Fruit fly (Drosophila melanogaster) whole organism, embryonic: ENCODE results near the gene amn.

Source experiments
- CG10147 ChIP-seq: fragments of 200-800 bp; sonication (Bioruptor generic); optimal IDR thresholded peaks from 2 replicates; lab custom pipeline; 2019; ENCODE audit warnings: missing biosample characterization, mild to moderate bottlenecking, missing genetic modification characterization, moderate library complexity
- CG10267 ChIP-seq: fragments of 200-800 bp; sonication (Bioruptor generic); optimal IDR thresholded peaks from 2 replicates; lab custom pipeline; 2018; ENCODE audit warnings: missing biosample characterization, mild to moderate bottlenecking, missing genetic modification characterization, moderate library complexity
- CG1233 ChIP-seq: fragments of 200-800 bp; sonication (Bioruptor generic); optimal IDR thresholded peaks from 4 replicates; lab custom pipeline; 2018; ENCODE audit warnings: missing biosample characterization, mild to moderate bottlenecking, missing genetic modification characterization
- CG12942 ChIP-seq: fragments of 200-800 bp; sonication (Bioruptor generic); optimal IDR thresholded peaks from 3 replicates; lab custom pipeline; 2016; ENCODE audit warnings: missing biosample characterization, missing genetic modification characterization
- CG13123 ChIP-seq: fragments of 200-800 bp; sonication (Bioruptor generic); optimal IDR thresholded peaks from 2 replicates; lab custom pipeline; 2016; ENCODE audit warnings: missing biosample characterization, missing genetic modification characterization
- CG14441 ChIP-seq: fragments of 200-800 bp; sonication (Bioruptor generic); IDR thresholded peaks from 2 replicates; pipeline ENCODE4 v1.3.6; 2022; ENCODE audit warnings: missing biosample characterization, missing genetic modification characterization
- CG14710 ChIP-seq: fragments of 200-800 bp; sonication (Bioruptor generic); optimal IDR thresholded peaks from 3 replicates; lab custom pipeline; 2019; ENCODE audit warnings: missing biosample characterization, mild to moderate bottlenecking, missing genetic modification characterization, moderate library complexity
- CG17359 ChIP-seq: fragments of 200-800 bp; sonication (Bioruptor generic); optimal IDR thresholded peaks from 3 replicates; lab custom pipeline; 2018; ENCODE audit warnings: missing biosample characterization, mild to moderate bottlenecking, missing genetic modification characterization, moderate library complexity
- CG17385 ChIP-seq: fragments of 200-800 bp; sonication (Bioruptor generic); optimal IDR thresholded peaks from 3 replicates; lab custom pipeline; 2018; ENCODE audit warnings: missing biosample characterization, mild to moderate bottlenecking, missing genetic modification characterization
- CG2129 ChIP-seq: fragments of 200-800 bp; sonication (Bioruptor generic); IDR thresholded peaks from 2 replicates; pipeline ENCODE4 v1.3.6; 2022; ENCODE audit warnings: missing biosample characterization, missing genetic modification characterization; ENCODE audit not compliant: partially characterized antibody
- CG2202 ChIP-seq: fragments of 200-800 bp; sonication (Bioruptor generic); optimal IDR thresholded peaks from 2 replicates; lab custom pipeline; 2018; ENCODE audit warnings: missing biosample characterization, mild to moderate bottlenecking, missing genetic modification characterization
- CG31388 ChIP-seq: fragments of 200-800 bp; sonication (Bioruptor generic); optimal IDR thresholded peaks from 2 replicates; lab custom pipeline; 2016; ENCODE audit warnings: missing biosample characterization, missing genetic modification characterization
- CG32772 ChIP-seq: fragments of 200-800 bp; sonication (Bioruptor generic); IDR thresholded peaks from 2 replicates; pipeline ENCODE4 v1.3.6; 2022; ENCODE audit warnings: missing biosample characterization, missing genetic modification characterization
- CG3995 ChIP-seq: fragments of 200-800 bp; sonication (Bioruptor generic); optimal IDR thresholded peaks from 3 replicates; lab custom pipeline; 2016; ENCODE audit warnings: missing biosample characterization, missing genetic modification characterization
- CG43689 ChIP-seq: fragments of 200-800 bp; sonication (Bioruptor generic); IDR thresholded peaks from 2 replicates; pipeline ENCODE4 v1.3.6; 2022; ENCODE audit warnings: missing biosample characterization, missing genetic modification characterization
- CG4617 ChIP-seq: fragments of 200-800 bp; sonication (Bioruptor generic); optimal IDR thresholded peaks from 3 replicates; lab custom pipeline; 2016; ENCODE audit warnings: missing biosample characterization, missing genetic modification characterization, borderline replicate concordance
- CG6689 ChIP-seq: fragments of 200-800 bp; sonication (Bioruptor generic); IDR thresholded peaks from 2 replicates; pipeline ENCODE4 v1.3.6; 2022; ENCODE audit warnings: missing biosample characterization, missing genetic modification characterization
- CG6765 ChIP-seq: fragments of 200-800 bp; sonication (Bioruptor generic); optimal IDR thresholded peaks from 3 replicates; lab custom pipeline; 2017; ENCODE audit warnings: missing biosample characterization, mild to moderate bottlenecking, missing genetic modification characterization
- CG7839 ChIP-seq: fragments of 200-800 bp; sonication (Bioruptor generic); optimal IDR thresholded peaks from 3 replicates; lab custom pipeline; 2018; ENCODE audit warnings: missing biosample characterization, mild to moderate bottlenecking, missing genetic modification characterization, moderate library complexity
- CG8765 ChIP-seq: fragments of 200-800 bp; sonication (Bioruptor generic); IDR thresholded peaks from 2 replicates; pipeline ENCODE4 v1.3.6; 2022; ENCODE audit warnings: missing biosample characterization, missing genetic modification characterization
- CG9609 ChIP-seq: fragments of 200-800 bp; sonication (Bioruptor generic); optimal IDR thresholded peaks from 3 replicates; lab custom pipeline; 2016; ENCODE audit warnings: missing biosample characterization, missing genetic modification characterization
- CG9727 ChIP-seq: fragments of 200-800 bp; sonication (Bioruptor generic); optimal IDR thresholded peaks from 3 replicates; lab custom pipeline; 2017; ENCODE audit warnings: missing biosample characterization, mild to moderate bottlenecking, missing genetic modification characterization
- Camta ChIP-seq: fragments of 200-800 bp; sonication (Bioruptor generic); optimal IDR thresholded peaks from 2 replicates; lab custom pipeline; 2016; ENCODE audit warnings: missing biosample characterization, missing genetic modification characterization
- E2f1 ChIP-seq: fragments of 200-800 bp; sonication (Bioruptor generic); IDR thresholded peaks from 2 replicates; pipeline ENCODE4 v1.3.6; 2022; ENCODE audit warnings: missing biosample characterization, missing genetic modification characterization
- Hey ChIP-seq: fragments of 200-800 bp; sonication (Bioruptor generic); optimal IDR thresholded peaks from 3 replicates; lab custom pipeline; 2018; ENCODE audit warnings: missing biosample characterization, mild to moderate bottlenecking, missing genetic modification characterization
- Hsf ChIP-seq: fragments of 200-800 bp; sonication (Bioruptor generic); optimal IDR thresholded peaks from 3 replicates; lab custom pipeline; 2016; ENCODE audit warnings: missing biosample characterization, missing genetic modification characterization
- MESR4 ChIP-seq: fragments of 200-800 bp; sonication (Bioruptor generic); optimal IDR thresholded peaks from 2 replicates; lab custom pipeline; 2018; ENCODE audit warnings: missing biosample characterization, mild to moderate bottlenecking, missing genetic modification characterization, moderate library complexity
- Mad ChIP-seq: fragments of 200-800 bp; sonication (Bioruptor generic); optimal IDR thresholded peaks from 2 replicates; lab custom pipeline; 2016; ENCODE audit warnings: missing biosample characterization, missing genetic modification characterization
- Med ChIP-seq: fragments of 200-800 bp; sonication (Bioruptor generic); peaks from one replicate; lab custom pipeline; 2016; ENCODE audit warnings: missing biosample characterization, missing genetic modification characterization, mild to moderate bottlenecking, inconsistent platforms, moderate library complexity
- NC2β ChIP-seq: fragments of 200-800 bp; sonication (Bioruptor generic); optimal IDR thresholded peaks from 2 replicates; lab custom pipeline; 2016; ENCODE audit warnings: missing biosample characterization, missing genetic modification characterization
- Nf-YB ChIP-seq: fragments of 200-800 bp; sonication (Bioruptor generic); optimal IDR thresholded peaks from 3 replicates; lab custom pipeline; 2019; ENCODE audit warnings: missing biosample characterization, mild to moderate bottlenecking, missing genetic modification characterization, moderate library complexity
- Oaz ChIP-seq: fragments of 200-800 bp; sonication (Bioruptor generic); IDR thresholded peaks from 2 replicates; pipeline ENCODE4 v1.3.6; 2022; ENCODE audit warnings: missing biosample characterization, missing genetic modification characterization
- Opbp ChIP-seq: fragments of 200-800 bp; sonication (Bioruptor generic); IDR thresholded peaks from 3 replicates; pipeline ENCODE4 v1.3.6; 2022; ENCODE audit warnings: missing biosample characterization, missing genetic modification characterization; ENCODE audit not compliant: partially characterized antibody
- Ptx1 ChIP-seq: fragments of 200-800 bp; sonication (Bioruptor generic); IDR thresholded peaks from 2 replicates; pipeline ENCODE4 v1.3.6; 2022; ENCODE audit warnings: missing biosample characterization, missing genetic modification characterization
- Tbp ChIP-seq: fragments of >200 bp; optimal IDR thresholded peaks from 2 replicates; lab custom pipeline; 2018; ENCODE audit warnings: missing biosample characterization, missing genetic modification characterization
- ash1 ChIP-seq: fragments of 200-800 bp; sonication (Bioruptor generic); optimal IDR thresholded peaks from 2 replicates; lab custom pipeline; 2018; ENCODE audit warnings: missing biosample characterization, mild to moderate bottlenecking, missing genetic modification characterization
- bigmax ChIP-seq: fragments of 200-800 bp; sonication (Bioruptor generic); optimal IDR thresholded peaks from 2 replicates; lab custom pipeline; 2018; ENCODE audit warnings: missing biosample characterization, mild to moderate bottlenecking, missing genetic modification characterization
- ewg ChIP-seq: fragments of 200-800 bp; sonication (Bioruptor generic); optimal IDR thresholded peaks from 3 replicates; lab custom pipeline; 2017; ENCODE audit warnings: mild to moderate bottlenecking, missing biosample characterization, missing genetic modification reagents, missing genetic modification characterization
- grn ChIP-seq: fragments of 200-800 bp; sonication (Bioruptor generic); optimal IDR thresholded peaks from 3 replicates; lab custom pipeline; 2017; ENCODE audit warnings: missing biosample characterization, missing genetic modification characterization
- her ChIP-seq: fragments of 200-800 bp; sonication (Bioruptor generic); optimal IDR thresholded peaks from 2 replicates; lab custom pipeline; 2016; ENCODE audit warnings: missing biosample characterization, missing genetic modification characterization
- jumu ChIP-seq: fragments of 200-800 bp; sonication (Bioruptor generic); optimal IDR thresholded peaks from 3 replicates; lab custom pipeline; 2016; ENCODE audit warnings: missing biosample characterization, missing genetic modification characterization
- kni ChIP-seq: fragments of 200-800 bp; sonication (Bioruptor generic); optimal IDR thresholded peaks from 3 replicates; lab custom pipeline; 2017; ENCODE audit warnings: mild to moderate bottlenecking, missing biosample characterization, missing genetic modification reagents, missing genetic modification characterization
- lbe ChIP-seq: fragments of 200-800 bp; sonication (Bioruptor generic); optimal IDR thresholded peaks from 2 replicates; lab custom pipeline; 2016; ENCODE audit warnings: missing biosample characterization, mild to moderate bottlenecking, missing genetic modification characterization
- lov ChIP-seq, 2 experiments: fragments of 200-800 bp in 1 of 2; fragments of >200 bp in 1 of 2; sonication (Bioruptor generic) in 1 of 2; IDR thresholded peaks in 1 of 2; optimal IDR thresholded peaks in 1 of 2; 2 replicates in 1 of 2; 3 replicates in 1 of 2; pipeline versions ENCODE4 v1.3.6 to Lab custom; 2017 to 2022; ENCODE audit warnings: missing biosample characterization in 1 of 2, missing genetic modification characterization in 1 of 2
- mam ChIP-seq: fragments of 200-800 bp; sonication (Bioruptor generic); optimal IDR thresholded peaks from 3 replicates; lab custom pipeline; 2016; ENCODE audit warnings: missing biosample characterization, missing genetic modification characterization
- odd ChIP-seq: fragments of 200-800 bp; sonication (Bioruptor generic); optimal IDR thresholded peaks from 2 replicates; lab custom pipeline; 2017; ENCODE audit warnings: missing biosample characterization, mild to moderate bottlenecking, missing genetic modification characterization
- p53 ChIP-seq: fragments of 200-800 bp; sonication (Bioruptor generic); optimal IDR thresholded peaks from 2 replicates; lab custom pipeline; 2016; ENCODE audit warnings: missing biosample characterization, missing genetic modification characterization
- pita ChIP-seq: fragments of 200-800 bp; sonication (Bioruptor generic); optimal IDR thresholded peaks from 2 replicates; lab custom pipeline; 2017; ENCODE audit warnings: missing biosample characterization, mild to moderate bottlenecking, missing genetic modification characterization
- pnt ChIP-seq: fragments of 200-800 bp; sonication (Bioruptor generic); optimal IDR thresholded peaks from 3 replicates; lab custom pipeline; 2016; ENCODE audit warnings: missing biosample characterization, missing genetic modification characterization
- vnd ChIP-seq: fragments of 200-800 bp; sonication (Bioruptor generic); IDR thresholded peaks from 3 replicates; pipeline ENCODE4 v1.3.6; 2022; ENCODE audit warnings: missing biosample characterization, missing genetic modification characterization; ENCODE audit not compliant: partially characterized antibody
- wor ChIP-seq: fragments of 200-800 bp; sonication (Bioruptor generic); IDR thresholded peaks from 2 replicates; pipeline ENCODE4 v1.3.6; 2022; ENCODE audit warnings: missing biosample characterization, missing genetic modification characterization

Gene amn

DNA sequence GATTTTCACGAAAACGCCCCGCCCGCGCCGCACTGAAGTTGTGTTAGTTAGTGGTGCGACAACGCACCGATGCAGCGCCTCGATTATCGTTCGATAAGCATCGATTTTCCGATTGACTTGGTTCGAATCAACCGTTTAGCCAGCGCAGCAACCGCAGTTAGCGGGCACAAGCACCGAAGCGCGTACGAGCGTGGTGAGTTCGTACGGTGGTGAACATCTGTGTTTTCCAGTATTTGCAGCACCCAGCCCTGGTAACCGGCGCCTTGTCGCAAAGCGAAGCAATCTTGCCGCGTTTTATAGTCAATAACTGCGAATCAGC lies 37.9 kb downstream of the amn start, which contains the start of the genes pico and Nup205 (continued):
- TF ChIP-seq CG10147 (no peak), CG6765 (GFP tag; lab: Kevin White, UChicago) (no peak), mam (GFP tag; lab: Kevin White, UChicago) (peak; percentile 47), CG8765 (no peak), lbe (no peak), Nf-YB (GFP tag; lab: Kevin White, UChicago) (no peak), CG32772 (GFP tag; lab: Robert Waterston, UW) (no peak; the same call in 1 of the 2 replicates), lov (optimal IDR thresholded peaks at IDR 0.05; lab: Kevin White, UChicago) (no peak), lov (GFP tag; IDR thresholded peaks at IDR 0.05; lab: Robert Waterston, UW) (no peak), CG1233 (GFP tag; lab: Kevin White, UChicago) (no peak), grn (GFP tag; lab: Kevin White, UChicago) (peak; percentile 64), CG2129 (GFP tag; lab: Robert Waterston, UW) (peak; percentile 15; the same call in 1 of the 2 replicates), CG10267 (tag; lab: Kevin White, UChicago) (peak; percentile 70), Ptx1 (GFP tag; lab: Robert Waterston, UW) (no peak), Opbp (GFP tag; lab: Robert Waterston, UW) (peak; percentile 87), CG9609 (peak; percentile 47), Oaz (GFP tag; lab: Robert Waterston, UW) (no peak), CG7839 (no peak), CG6689 (no peak), Mad (GFP tag; lab: Kevin White, UChicago) (peak; percentile 38), odd (GFP tag; lab: Kevin White, UChicago) (no peak), pnt (GFP tag; lab: Kevin White, UChicago) (no peak), CG14710 (tag; lab: Kevin White, UChicago) (peak; percentile 75), wor (GFP tag; lab: Robert Waterston, UW) (no peak), E2f1 (GFP tag; lab: Robert Waterston, UW) (0 out of 2 replicates have a peak, but pooled peaks have one; percentile 37), kni (GFP tag; lab: Kevin White, UChicago) (no peak), MESR4 (GFP tag; lab: Kevin White, UChicago) (peak; percentile 65), bigmax (GFP tag; lab: Kevin White, UChicago) (peak; percentile 14), CG3995 (GFP tag; lab: Kevin White, UChicago) (no peak), Hey (no peak), CG31388 (GFP tag; lab: Kevin White, UChicago) (no peak), ash1 (GFP tag; lab: Kevin White, UChicago) (no peak), CG4617 (peak; percentile 38), CG14441 (no peak), CG17385 (GFP tag; lab: Kevin White, UChicago) (no peak), CG13123 (GFP tag; lab: Kevin White, UChicago) (no peak), Hsf (peak; percentile 6), CG9727 (GFP tag; lab: Kevin White, UChicago) (peak; percentile 18), NC2β (GFP tag; lab: Kevin White, UChicago) (peak; percentile 55), p53 (GFP tag; lab: Kevin White, UChicago) (peak; percentile 47), Tbp (GFP tag; lab: Kevin White, UChicago) (no peak), jumu (GFP tag; lab: Kevin White, UChicago) (peak; percentile 65), pita (peak; percentile 98), CG2202 (tag; lab: Kevin White, UChicago) (no peak), CG12942 (GFP tag; lab: Kevin White, UChicago) (peak; percentile 16), her (GFP tag; lab: Kevin White, UChicago) (peak; percentile 74), vnd (GFP tag; lab: Robert Waterston, UW) (peak; percentile 70), ewg (peak; percentile 48), Camta (peak; percentile 20), CG43689 (GFP tag; lab: Robert Waterston, UW) (no peak), Med (GFP tag; lab: Kevin White, UChicago) (peak; percentile 95), CG17359 (tag; lab: Kevin White, UChicago) (no peak)
